Worm (Caenorhabditis elegans): ENCODE data around the gene noca-2.

DNA sequence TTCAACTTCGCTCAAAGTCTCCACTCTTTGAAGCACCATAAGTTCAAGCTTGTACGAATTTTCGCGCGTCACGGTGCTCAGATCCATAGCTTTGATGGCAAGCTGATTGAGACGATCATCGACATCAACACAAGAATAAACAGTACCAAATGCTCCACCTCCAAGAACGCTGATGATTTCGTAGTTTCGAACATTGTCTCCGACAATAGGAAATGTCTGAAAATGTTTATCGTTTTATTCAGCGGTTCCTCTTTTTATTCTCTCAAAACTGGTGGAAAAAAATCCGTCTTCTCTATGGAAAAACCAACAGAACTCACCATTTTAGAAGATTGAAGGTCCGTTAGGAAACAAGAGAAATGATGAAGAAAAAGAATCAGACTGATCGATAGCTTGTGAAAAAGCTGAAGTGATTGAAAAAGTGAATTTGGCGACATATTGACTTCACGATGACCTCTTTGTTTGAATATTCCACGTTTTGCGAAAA lies 21.0 kb downstream of the noca-2 start, which contains the start of gene C44C10.7:
- TF ChIP-seq ztf-4 (tag; optimal IDR thresholded peaks at IDR 0.05) (no peak), ceh-82 (tag; optimal IDR thresholded peaks at IDR 0.05) (no peak), nhr-77 (tag; optimal IDR thresholded peaks at IDR 0.05) (no peak)

All from whole organism, L2 larva.